Fruit fly (Drosophila melanogaster) whole organism: ENCODE results near the gene nAChRbeta3.

Experiments
- CG8478 ChIP-seq: fragments of >200 bp; optimal IDR thresholded peaks from 2 replicates; lab custom pipeline; 2018; ENCODE audit warnings: inconsistent platforms
- usp ChIP-seq: fragments of >200 bp; optimal IDR thresholded peaks from 2 replicates; lab custom pipeline; 2017; ENCODE audit warnings: missing biosample characterization, missing genetic modification characterization, mixed read lengths

DNA sequence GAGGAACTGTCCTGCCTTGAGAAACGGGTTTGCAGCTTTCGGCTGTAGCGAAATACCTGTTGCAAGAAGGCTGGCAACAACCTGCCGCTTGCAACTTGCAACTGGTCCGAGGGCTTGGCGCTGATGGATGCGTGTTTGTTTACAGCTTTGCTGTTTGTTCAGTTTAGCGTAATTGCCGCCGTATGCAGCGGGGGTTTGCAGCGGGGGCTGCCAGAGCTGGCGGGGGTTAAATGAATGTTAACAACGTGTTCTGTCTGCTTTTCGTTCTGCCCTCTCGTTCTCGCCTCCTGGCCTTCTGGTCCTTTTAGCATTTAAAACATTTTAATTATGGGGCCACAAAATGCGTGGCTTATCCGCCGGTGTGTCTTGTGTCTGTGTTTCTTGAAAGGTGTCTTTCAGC lies 45.0 kb upstream of the nAChRbeta3 start:
- TF ChIP-seq usp (GFP tag; lab: Kevin White, UChicago) (no peak), CG8478 (lab: Kevin White, UChicago) (no peak)
